Worm (Caenorhabditis elegans): ENCODE results near the gene F17A2.13.

F17A2.13 gene

DNA sequence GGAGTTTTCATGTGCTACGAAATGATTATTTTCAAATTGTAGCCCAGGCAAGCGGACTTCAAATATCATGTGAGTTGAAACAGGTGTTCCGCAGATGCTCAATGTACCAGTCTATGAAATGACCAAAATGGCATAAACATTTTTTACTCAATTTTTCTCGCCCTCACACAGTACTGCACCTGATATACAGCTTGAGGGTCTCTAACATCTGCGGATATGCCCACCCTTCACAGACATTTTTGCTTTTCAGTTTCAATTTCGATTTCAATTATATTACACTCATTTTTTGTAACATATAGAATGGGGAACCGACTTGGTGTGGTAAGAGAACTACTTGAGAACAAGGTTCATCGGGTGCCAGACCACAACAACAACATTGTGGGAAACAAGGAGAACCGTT, 25.3 kb downstream of the F17A2.13 start, which contains the start of gene F42F12.11:
Gene F42F12.11 (plus strand): TSS at position 301 of the 400 bp plus-strand sequence.
- TF ChIP-seq F13H6.1 (tag; optimal IDR thresholded peaks at IDR 0.05) = no peak
- TF ChIP-seq hlh-6 (tag; optimal IDR thresholded peaks at IDR 0.05) = no peak
- TF ChIP-seq sdc-2 (tag; optimal IDR thresholded peaks at IDR 0.05) = no peak
- no peak for TF ChIP-seq lim-6 (tag; optimal IDR thresholded peaks at IDR 0.05)
- TF ChIP-seq ceh-48 (tag; optimal IDR thresholded peaks at IDR 0.05) = no peak
- TF ChIP-seq ets-4 (tag; optimal IDR thresholded peaks at IDR 0.05) = no peak
- TF ChIP-seq eyg-1 (tag; optimal IDR thresholded peaks at IDR 0.05) = no peak
- TF ChIP-seq dmd-4 (tag; optimal IDR thresholded peaks at IDR 0.05; ENCODE audit: borderline replicate concordance) = no peak
- no peak for TF ChIP-seq ceh-19 (GFP tag; optimal IDR thresholded peaks at IDR 0.05)
- TF ChIP-seq elt-4 (tag; optimal IDR thresholded peaks at IDR 0.05) = no peak
- no peak for TF ChIP-seq pat-9 (tag; optimal IDR thresholded peaks at IDR 0.05)

ce11 chrX:12347822-12348221, 26.4 kb downstream of the F17A2.13 start:
- TF ChIP-seq ceh-6 (GFP tag; optimal IDR thresholded peaks at IDR 0.05) (peak; percentile 31), ceh-45 (GFP tag; IDR thresholded peaks at IDR 0.05) (no peak), nhr-232 (tag; optimal IDR thresholded peaks at IDR 0.05) (peak; percentile 36), che-1 (tag; optimal IDR thresholded peaks at IDR 0.05) (peak; percentile 30), elt-2 (tag; optimal IDR thresholded peaks at IDR 0.05) (peak; percentile 25), ceh-14 (tag; optimal IDR thresholded peaks at IDR 0.05) (peak; percentile 3), sdc-2 (tag; optimal IDR thresholded peaks at IDR 0.05) (peak; percentile 63), F13H6.1 (tag; optimal IDR thresholded peaks at IDR 0.05) (no peak)

DNA sequence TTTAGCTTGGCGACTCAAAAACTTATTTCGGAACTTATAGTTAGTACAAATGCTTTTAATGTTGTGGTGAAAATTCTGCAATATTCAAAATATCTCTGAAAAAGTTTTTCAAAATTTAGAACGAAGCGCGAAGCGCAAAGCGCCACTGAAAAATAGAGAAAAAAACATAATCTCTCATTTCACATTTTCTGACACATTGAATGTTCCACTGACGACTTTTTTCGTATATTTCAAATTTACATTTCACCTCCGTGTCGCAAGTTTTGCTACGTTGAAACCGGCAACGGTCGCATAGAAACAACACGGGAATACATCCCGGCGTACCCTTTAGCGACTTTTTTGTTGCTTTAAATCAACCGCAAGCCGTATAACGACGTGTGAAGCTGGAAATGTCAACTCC, 26.9 kb downstream of the F17A2.13 start, which contains the start of gene F42F12.14:
Gene F42F12.14 (plus strand): TSS at position 301 of the 400 bp plus-strand sequence.
- no peak for TF ChIP-seq ceh-2 (tag; optimal IDR thresholded peaks at IDR 0.05)
- no peak for TF ChIP-seq fkh-10 (GFP tag; optimal IDR thresholded peaks at IDR 0.05)
- TF ChIP-seq dmd-4 (tag; optimal IDR thresholded peaks at IDR 0.05; ENCODE audit: borderline replicate concordance) = no peak
- TF ChIP-seq hlh-15 (tag; optimal IDR thresholded peaks at IDR 0.05) = no peak
- TF ChIP-seq lin-11 (tag; optimal IDR thresholded peaks at IDR 0.05) = no peak
- TF ChIP-seq fax-1 (tag; optimal IDR thresholded peaks at IDR 0.05) = no peak
- no peak for TF ChIP-seq ceh-22 (tag; optimal IDR thresholded peaks at IDR 0.05)
- TF ChIP-seq mec-3 (tag; optimal IDR thresholded peaks at IDR 0.05; ENCODE audit: borderline replicate concordance) = no peak
- no peak for TF ChIP-seq gmeb-2 (tag; optimal IDR thresholded peaks at IDR 0.05)
- no peak for TF ChIP-seq unc-86 (tag; optimal IDR thresholded peaks at IDR 0.05)
- no peak for TF ChIP-seq ceh-48 (tag; optimal IDR thresholded peaks at IDR 0.05)
- TF ChIP-seq elt-4 (tag; optimal IDR thresholded peaks at IDR 0.05) = no peak
- TF ChIP-seq ceh-24 (tag; optimal IDR thresholded peaks at IDR 0.05) = no peak
- no peak for TF ChIP-seq ets-4 (tag; optimal IDR thresholded peaks at IDR 0.05)
- no peak for TF ChIP-seq F13H6.1 (tag; optimal IDR thresholded peaks at IDR 0.05)
- no peak for TF ChIP-seq pha-2 (tag; optimal IDR thresholded peaks at IDR 0.05)
- no peak for TF ChIP-seq ttx-3 (tag; optimal IDR thresholded peaks at IDR 0.05)
- TF ChIP-seq npax-4 (tag; optimal IDR thresholded peaks at IDR 0.05) = no peak

- TF ChIP-seq pha-4 (tag; optimal IDR thresholded peaks at IDR 0.05) (no peak), F13H6.1 (tag; optimal IDR thresholded peaks at IDR 0.05) (no peak), unc-55 (GFP tag; optimal IDR thresholded peaks at IDR 0.05) (no peak), elt-2 (tag; optimal IDR thresholded peaks at IDR 0.05) (no peak), ceh-18 (tag; optimal IDR thresholded peaks at IDR 0.05) (no peak), madf-2 (tag; optimal IDR thresholded peaks at IDR 0.05) (no peak), hlh-8 (tag; optimal IDR thresholded peaks at IDR 0.05) (no peak), C38D4.7 (GFP tag; optimal IDR thresholded peaks at IDR 0.05) (no peak), sox-2 (GFP tag; IDR thresholded peaks at IDR 0.05) (no peak), pqm-1 (tag; optimal IDR thresholded peaks at IDR 0.05) (no peak), mec-3 (tag; optimal IDR thresholded peaks at IDR 0.05; ENCODE audit: borderline replicate concordance) (no peak), hlh-15 (tag; optimal IDR thresholded peaks at IDR 0.05) (no peak), Y22D7AL.16 (tag; optimal IDR thresholded peaks at IDR 0.05) (no peak), ceh-34 (tag; optimal IDR thresholded peaks at IDR 0.05) (no peak), hlh-30 (tag; optimal IDR thresholded peaks at IDR 0.05; ENCODE audit: insufficient read depth) (no peak), hlh-13 (GFP tag; optimal IDR thresholded peaks at IDR 0.05) (no peak)
These were observed 28.8 kb downstream of the F17A2.13 start, which contains the start of gene F42F12.3 for ce11 chrX:12350207-12350606. F42F12.3 (plus strand) TSS chrX:12350578.
